Worm (Caenorhabditis elegans): ENCODE data around the gene clc-29.

Gene clc-29

ce11 chrIII:8358213-8358672 lies 10.5 kb upstream of the clc-29 start, which contains the start of the genes R05D3.8 and rfp-1 (continued):
- TF ChIP-seq madf-9 (GFP tag; conservative IDR thresholded peaks at IDR 0.05), result no peak
- no peak for TF ChIP-seq mxl-2 (GFP tag; conservative IDR thresholded peaks at IDR 0.05)
- no peak for TF ChIP-seq nhr-48 (tag; optimal IDR thresholded peaks at IDR 0.05)
- peak; percentile 43 for TF ChIP-seq rbr-2 (tag; optimal IDR thresholded peaks at IDR 0.05)
- no peak for TF ChIP-seq dmd-8 (GFP tag; IDR thresholded peaks at IDR 0.05)
- peak; percentile 87 for TF ChIP-seq mep-1 (tag; optimal IDR thresholded peaks at IDR 0.05)
- TF ChIP-seq madf-5 (GFP tag; IDR thresholded peaks at IDR 0.05), result no peak
- no peak for TF ChIP-seq dmd-9 (GFP tag; IDR thresholded peaks at IDR 0.05)
- TF ChIP-seq F44E2.7 (GFP tag; IDR thresholded peaks at IDR 0.05), result no peak
- 0 out of 2 replicates have a peak, but pooled peaks have one; percentile 22 for TF ChIP-seq tra-1 (GFP tag; IDR thresholded peaks at IDR 0.05)
- no peak; the same call in 1 of the 2 replicates for TF ChIP-seq Y48G9A.11 (GFP tag; IDR thresholded peaks at IDR 0.05)
- TF ChIP-seq vab-7 (GFP tag; IDR thresholded peaks at IDR 0.05), result no peak
- TF ChIP-seq ztf-7 (tag; optimal IDR thresholded peaks at IDR 0.05), result no peak
- TF ChIP-seq ZK546.5 (tag; optimal IDR thresholded peaks at IDR 0.05), result peak in 1 of 2 experiments; percentile 19
- no peak for TF ChIP-seq nhr-237 (tag; optimal IDR thresholded peaks at IDR 0.05)
- peak; percentile 60 for TF ChIP-seq hlh-11 (tag; optimal IDR thresholded peaks at IDR 0.05)
- no peak for TF ChIP-seq spr-3 (GFP tag; optimal IDR thresholded peaks at IDR 0.05)
- peak in 1 of 2 experiments; percentile 99 for TF ChIP-seq unc-62 (GFP tag; optimal IDR thresholded peaks at IDR 0.05 in 1 of 2)
- TF ChIP-seq unc-62 (tag; optimal IDR thresholded peaks at IDR 0.05), result no peak
- no peak for TF ChIP-seq Y105C5A.15 (GFP tag; IDR thresholded peaks at IDR 0.05)
- no peak for TF ChIP-seq ceh-62 (tag; optimal IDR thresholded peaks at IDR 0.05)
- TF ChIP-seq lin-1 (GFP tag; IDR thresholded peaks at IDR 0.05), result 0 out of 2 replicates have a peak, but pooled peaks have one; percentile 27
- TF ChIP-seq ZK337.2 (GFP tag; IDR thresholded peaks at IDR 0.05), result no peak
- TF ChIP-seq skn-1 (tag; optimal IDR thresholded peaks at IDR 0.05), result no peak
- TF ChIP-seq hmg-1.1 (GFP tag; IDR thresholded peaks at IDR 0.05), result no peak; the same call in 1 of the 2 replicates
- no peak for TF ChIP-seq tag-97 (GFP tag; IDR thresholded peaks at IDR 0.05)
- no peak for TF ChIP-seq ceh-28 (tag; optimal IDR thresholded peaks at IDR 0.05)
- TF ChIP-seq duxl-1 (tag; optimal IDR thresholded peaks at IDR 0.05; ENCODE audit: poor library complexity), result peak; percentile 6
- TF ChIP-seq set-16 (GFP tag; IDR thresholded peaks at IDR 0.05), result no peak
- TF ChIP-seq daf-12 (tag; optimal IDR thresholded peaks at IDR 0.05), result no peak
- TF ChIP-seq nhr-42 (GFP tag; IDR thresholded peaks at IDR 0.05), result no peak
- TF ChIP-seq spr-1 (tag; optimal IDR thresholded peaks at IDR 0.05), result no peak
- no peak for TF ChIP-seq nhr-41 (GFP tag; IDR thresholded peaks at IDR 0.05)
- TF ChIP-seq F37D6.2 (tag; optimal IDR thresholded peaks at IDR 0.05), result peak; percentile 39
- TF ChIP-seq sdz-12 (GFP tag; optimal IDR thresholded peaks at IDR 0.05), result no peak
- no peak for TF ChIP-seq F10B5.3 (tag; optimal IDR thresholded peaks at IDR 0.05)
- TF ChIP-seq F49E8.2 (tag; optimal IDR thresholded peaks at IDR 0.05; ENCODE audit: borderline replicate concordance), result no peak
- TF ChIP-seq mdl-1 (tag; optimal IDR thresholded peaks at IDR 0.05), result peak in 1 of 2 experiments; percentile 28
- no peak for TF ChIP-seq php-3 (GFP tag; IDR thresholded peaks at IDR 0.05)
- no peak for TF ChIP-seq zip-2 (tag; optimal IDR thresholded peaks at IDR 0.05)
- peak; percentile 65 for TF ChIP-seq lin-38 (GFP tag; IDR thresholded peaks at IDR 0.05)
- TF ChIP-seq snpc-1.2 (GFP tag; IDR thresholded peaks at IDR 0.05), result no peak
- TF ChIP-seq T20F7.1 (GFP tag; optimal IDR thresholded peaks at IDR 0.05), result peak; percentile 73
- TF ChIP-seq cey-2 (tag; optimal IDR thresholded peaks at IDR 0.05; ENCODE audit: borderline replicate concordance, insufficient read depth), result no peak
- no peak for TF ChIP-seq nhr-111 (GFP tag; optimal IDR thresholded peaks at IDR 0.05)
- peak; percentile 89 for TF ChIP-seq nhr-11 (tag; optimal IDR thresholded peaks at IDR 0.05)
- TF ChIP-seq egl-43 (GFP tag; IDR thresholded peaks at IDR 0.05), result no peak
- TF ChIP-seq D1046.2 (GFP tag; IDR thresholded peaks at IDR 0.05), result no peak
- TF ChIP-seq hlh-30 (tag; optimal IDR thresholded peaks at IDR 0.05; ENCODE audit: insufficient read depth), result peak; percentile 84
- no peak for TF ChIP-seq zfp-2 (tag; optimal IDR thresholded peaks at IDR 0.05)
- no peak; the same call in 1 of the 2 replicates for TF ChIP-seq ceh-20 (GFP tag; IDR thresholded peaks at IDR 0.05)
